Fruit fly (Drosophila melanogaster) whole organism, embryonic: ENCODE measurements around the gene mask.

Experiments used
- ATbp ChIP-seq: fragments of 200-800 bp; sonication (Bioruptor generic); optimal IDR thresholded peaks from 2 replicates; lab custom pipeline; 2017; ENCODE audit warnings: missing biosample characterization, mild to moderate bottlenecking, missing genetic modification characterization, missing genetic modification reagents
- B-H1 ChIP-seq: fragments of 200-800 bp; sonication (Bioruptor generic); IDR thresholded peaks from 3 replicates; pipeline ENCODE4 v1.3.6; 2022; ENCODE audit warnings: missing biosample characterization, missing genetic modification characterization
- CG10147 ChIP-seq: fragments of 200-800 bp; sonication (Bioruptor generic); optimal IDR thresholded peaks from 2 replicates; lab custom pipeline; 2019; ENCODE audit warnings: missing biosample characterization, mild to moderate bottlenecking, missing genetic modification characterization, moderate library complexity
- CG10267 ChIP-seq: fragments of 200-800 bp; sonication (Bioruptor generic); optimal IDR thresholded peaks from 2 replicates; lab custom pipeline; 2018; ENCODE audit warnings: missing biosample characterization, mild to moderate bottlenecking, missing genetic modification characterization, moderate library complexity
- CG11504 ChIP-seq: fragments of 200-800 bp; sonication (Bioruptor generic); optimal IDR thresholded peaks from 3 replicates; lab custom pipeline; 2019; ENCODE audit warnings: missing biosample characterization, mild to moderate bottlenecking, missing genetic modification characterization, moderate library complexity
- CG12391 ChIP-seq: fragments of 200-800 bp; sonication (Bioruptor generic); optimal IDR thresholded peaks from 3 replicates; lab custom pipeline; 2018; ENCODE audit warnings: missing biosample characterization, mild to moderate bottlenecking, missing genetic modification characterization, moderate library complexity
- CG12659 ChIP-seq: fragments of 200-800 bp; sonication (Bioruptor generic); optimal IDR thresholded peaks from 3 replicates; lab custom pipeline; 2017; ENCODE audit warnings: mild to moderate bottlenecking, missing biosample characterization, missing genetic modification reagents, missing genetic modification characterization
- CG12942 ChIP-seq: fragments of 200-800 bp; sonication (Bioruptor generic); optimal IDR thresholded peaks from 3 replicates; lab custom pipeline; 2016; ENCODE audit warnings: missing biosample characterization, missing genetic modification characterization
- CG13287 ChIP-seq: fragments of 200-800 bp; sonication (Bioruptor generic); IDR thresholded peaks from 2 replicates; pipeline ENCODE4 v1.3.6; 2022; ENCODE audit warnings: missing biosample characterization, missing genetic modification characterization; ENCODE audit not compliant: partially characterized antibody
- CG14667 ChIP-seq: fragments of 200-800 bp; sonication (Bioruptor generic); IDR thresholded peaks from 2 replicates; pipeline ENCODE4 v1.3.6; 2022; ENCODE audit warnings: missing biosample characterization, missing genetic modification characterization
- CG15011 ChIP-seq: fragments of 200-800 bp; sonication (Bioruptor generic); optimal IDR thresholded peaks from 3 replicates; lab custom pipeline; 2018; ENCODE audit warnings: missing biosample characterization, mild to moderate bottlenecking, missing genetic modification characterization
- CG2678 ChIP-seq: fragments of 200-800 bp; sonication (Bioruptor generic); optimal IDR thresholded peaks from 3 replicates; lab custom pipeline; 2019; ENCODE audit warnings: missing biosample characterization, mild to moderate bottlenecking, missing genetic modification characterization, moderate library complexity
- CG30020 ChIP-seq: fragments of 200-800 bp; optimal IDR thresholded peaks from 2 replicates; lab custom pipeline; 2019; ENCODE audit warnings: missing biosample characterization, mild to moderate bottlenecking, missing genetic modification characterization, moderate library complexity
- CG31224 ChIP-seq: fragments of 200-800 bp; sonication (Bioruptor generic); IDR thresholded peaks from 2 replicates; pipeline ENCODE4 v1.3.6; 2022; ENCODE audit warnings: missing biosample characterization, missing genetic modification characterization
- CG34224 ChIP-seq: fragments of 200-800 bp; sonication (Bioruptor generic); IDR thresholded peaks from 3 replicates; pipeline ENCODE4 v1.3.6; 2022; ENCODE audit warnings: missing biosample characterization, missing genetic modification characterization; ENCODE audit not compliant: partially characterized antibody
- CG34376 ChIP-seq: fragments of 200-800 bp; sonication (Bioruptor generic); optimal IDR thresholded peaks from 2 replicates; lab custom pipeline; 2018; ENCODE audit warnings: missing biosample characterization, mild to moderate bottlenecking, missing genetic modification characterization
- CG3847 ChIP-seq: fragments of 200-800 bp; sonication (Bioruptor generic); IDR thresholded peaks from 2 replicates; pipeline ENCODE4 v1.3.6; 2022; ENCODE audit warnings: missing biosample characterization, missing genetic modification characterization
- CG4730 ChIP-seq: fragments of 200-800 bp; sonication (Bioruptor generic); IDR thresholded peaks from 2 replicates; pipeline ENCODE4 v1.3.6; 2022; ENCODE audit warnings: missing biosample characterization, missing genetic modification characterization
- CG7357 ChIP-seq: fragments of 200-800 bp; sonication (Bioruptor generic); IDR thresholded peaks from 3 replicates; pipeline ENCODE4 v1.3.6; 2022; ENCODE audit warnings: missing biosample characterization, missing genetic modification characterization
- CG8765 ChIP-seq: fragments of 200-800 bp; sonication (Bioruptor generic); IDR thresholded peaks from 2 replicates; pipeline ENCODE4 v1.3.6; 2022; ENCODE audit warnings: missing biosample characterization, missing genetic modification characterization
- CG8944 ChIP-seq: fragments of 200-800 bp; sonication (Bioruptor generic); optimal IDR thresholded peaks from 3 replicates; lab custom pipeline; 2016; ENCODE audit warnings: missing biosample characterization, missing genetic modification characterization
- CG9609 ChIP-seq: fragments of 200-800 bp; sonication (Bioruptor generic); optimal IDR thresholded peaks from 3 replicates; lab custom pipeline; 2016; ENCODE audit warnings: missing biosample characterization, missing genetic modification characterization
- Chrac-16 ChIP-seq: fragments of 200-800 bp; sonication (Bioruptor generic); optimal IDR thresholded peaks from 3 replicates; lab custom pipeline; 2016; ENCODE audit warnings: missing biosample characterization, missing genetic modification characterization
- CkIIα-i1 ChIP-seq: fragments of 200-800 bp; sonication (Bioruptor generic); IDR thresholded peaks from 2 replicates; pipeline ENCODE4 v1.3.6; 2022; ENCODE audit warnings: missing biosample characterization, missing genetic modification characterization
- Hr3 ChIP-seq: fragments of 200-800 bp; sonication (Bioruptor generic); optimal IDR thresholded peaks from 3 replicates; lab custom pipeline; 2016; ENCODE audit warnings: missing biosample characterization, missing genetic modification characterization
- Meics ChIP-seq: fragments of 200-800 bp; sonication (Bioruptor generic); optimal IDR thresholded peaks from 2 replicates; lab custom pipeline; 2017; ENCODE audit warnings: missing biosample characterization, mild to moderate bottlenecking, missing genetic modification characterization
- Nf-YB ChIP-seq: fragments of 200-800 bp; sonication (Bioruptor generic); optimal IDR thresholded peaks from 3 replicates; lab custom pipeline; 2019; ENCODE audit warnings: missing biosample characterization, mild to moderate bottlenecking, missing genetic modification characterization, moderate library complexity
- Poxn ChIP-seq: fragments of 200-800 bp; sonication (Bioruptor generic); IDR thresholded peaks from 2 replicates; pipeline ENCODE4 v1.3.6; 2022; ENCODE audit warnings: missing biosample characterization, missing genetic modification characterization
- Spps ChIP-seq: fragments of 200-800 bp; sonication (Bioruptor generic); optimal IDR thresholded peaks from 2 replicates; lab custom pipeline; 2018; ENCODE audit warnings: missing biosample characterization, mild to moderate bottlenecking, missing genetic modification characterization
- Xrp1 ChIP-seq: fragments of 200-800 bp; sonication (Bioruptor generic); IDR thresholded peaks from 2 replicates; pipeline ENCODE4 v1.3.6; 2022; ENCODE audit warnings: missing biosample characterization, missing genetic modification characterization
- btn ChIP-seq: fragments of 200-800 bp; sonication (Bioruptor generic); optimal IDR thresholded peaks from 2 replicates; lab custom pipeline; 2016; ENCODE audit warnings: missing biosample characterization, missing genetic modification characterization
- cg ChIP-seq: fragments of 200-800 bp; sonication (Bioruptor generic); optimal IDR thresholded peaks from 3 replicates; lab custom pipeline; 2019; ENCODE audit warnings: missing biosample characterization, mild to moderate bottlenecking, missing genetic modification characterization, moderate library complexity
- chif ChIP-seq, 2 experiments: fragments of 200-800 bp; sonication (Bioruptor generic); optimal IDR thresholded peaks; 3 replicates each; lab custom pipeline; 2016; ENCODE audit warnings: missing biosample characterization in 2 of 2, missing genetic modification characterization in 2 of 2
- chn ChIP-seq: fragments of 200-800 bp; sonication (Bioruptor generic); optimal IDR thresholded peaks from 2 replicates; lab custom pipeline; 2016; ENCODE audit warnings: missing biosample characterization, missing genetic modification characterization
- crol ChIP-seq: fragments of 200-800 bp; sonication (Bioruptor generic); IDR thresholded peaks from 2 replicates; pipeline ENCODE4 v1.3.6; 2022; ENCODE audit warnings: missing biosample characterization, missing genetic modification characterization
- ems ChIP-seq: fragments of 200-800 bp; sonication (Bioruptor generic); optimal IDR thresholded peaks from 3 replicates; lab custom pipeline; 2016; ENCODE audit warnings: missing biosample characterization, missing genetic modification characterization
- gcm ChIP-seq: fragments of 200-800 bp; sonication (Bioruptor generic); optimal IDR thresholded peaks from 2 replicates; lab custom pipeline; 2019; ENCODE audit warnings: missing biosample characterization, mild to moderate bottlenecking, missing genetic modification characterization, moderate library complexity
- gem ChIP-seq: fragments of 200-800 bp; sonication (Bioruptor generic); optimal IDR thresholded peaks from 2 replicates; lab custom pipeline; 2019; ENCODE audit warnings: missing biosample characterization, mild to moderate bottlenecking, missing genetic modification characterization, moderate library complexity
- gfzf ChIP-seq: fragments of 200-800 bp; sonication (Bioruptor generic); optimal IDR thresholded peaks from 2 replicates; lab custom pipeline; 2016; ENCODE audit warnings: missing biosample characterization, mild to moderate bottlenecking, missing genetic modification characterization, moderate library complexity
- ham ChIP-seq: fragments of 200-800 bp; sonication (Bioruptor generic); IDR thresholded peaks from 2 replicates; pipeline ENCODE4 v1.3.6; 2022; ENCODE audit warnings: missing biosample characterization, missing genetic modification characterization
- jigr1 ChIP-seq: fragments of 200-800 bp; sonication (Bioruptor generic); IDR thresholded peaks from 3 replicates; pipeline ENCODE4 v1.3.6; 2022; ENCODE audit warnings: missing biosample characterization, missing genetic modification characterization
- jing ChIP-seq: fragments of 200-800 bp; sonication (Bioruptor generic); optimal IDR thresholded peaks from 2 replicates; lab custom pipeline; 2018; ENCODE audit warnings: missing biosample characterization, mild to moderate bottlenecking, missing genetic modification characterization
- jumu ChIP-seq: fragments of 200-800 bp; sonication (Bioruptor generic); optimal IDR thresholded peaks from 3 replicates; lab custom pipeline; 2016; ENCODE audit warnings: missing biosample characterization, missing genetic modification characterization
- run ChIP-seq: fragments of 200-800 bp; sonication (Bioruptor generic); optimal IDR thresholded peaks from 3 replicates; lab custom pipeline; 2018; ENCODE audit warnings: missing biosample characterization, mild to moderate bottlenecking, missing genetic modification characterization
- schlank ChIP-seq: fragments of 200-800 bp; sonication (Bioruptor generic); optimal IDR thresholded peaks from 2 replicates; lab custom pipeline; 2018; ENCODE audit warnings: missing biosample characterization, mild to moderate bottlenecking, missing genetic modification characterization
- scrt ChIP-seq: fragments of 200-800 bp; sonication (Bioruptor generic); optimal IDR thresholded peaks from 2 replicates; lab custom pipeline; 2018; ENCODE audit warnings: missing biosample characterization, mild to moderate bottlenecking, missing genetic modification characterization, moderate library complexity
- sens ChIP-seq: fragments of 200-800 bp; sonication (Bioruptor generic); peaks from one replicate; lab custom pipeline; 2016; ENCODE audit warnings: missing biosample characterization, missing genetic modification characterization
- sens-2 ChIP-seq: fragments of 200-800 bp; sonication (Bioruptor generic); IDR thresholded peaks from 2 replicates; pipeline ENCODE4 v1.3.6; 2022; ENCODE audit warnings: missing biosample characterization, missing genetic modification characterization
- tx ChIP-seq: fragments of 200-800 bp; sonication (Bioruptor generic); optimal IDR thresholded peaks from 2 replicates; lab custom pipeline; 2016; ENCODE audit warnings: missing biosample characterization, missing genetic modification characterization
- unpg ChIP-seq: fragments of 200-800 bp; sonication (Bioruptor generic); optimal IDR thresholded peaks from 3 replicates; lab custom pipeline; 2018; ENCODE audit warnings: missing biosample characterization, mild to moderate bottlenecking, missing genetic modification characterization, moderate library complexity
- usp ChIP-seq: fragments of >200 bp; optimal IDR thresholded peaks from 2 replicates; lab custom pipeline; 2017; ENCODE audit warnings: missing biosample characterization, missing genetic modification characterization
- z ChIP-seq: fragments of 200-800 bp; sonication (Bioruptor generic); IDR thresholded peaks from 3 replicates; pipeline ENCODE4 v1.3.6; 2022; ENCODE audit warnings: missing biosample characterization, missing genetic modification characterization

Gene mask

DNA sequence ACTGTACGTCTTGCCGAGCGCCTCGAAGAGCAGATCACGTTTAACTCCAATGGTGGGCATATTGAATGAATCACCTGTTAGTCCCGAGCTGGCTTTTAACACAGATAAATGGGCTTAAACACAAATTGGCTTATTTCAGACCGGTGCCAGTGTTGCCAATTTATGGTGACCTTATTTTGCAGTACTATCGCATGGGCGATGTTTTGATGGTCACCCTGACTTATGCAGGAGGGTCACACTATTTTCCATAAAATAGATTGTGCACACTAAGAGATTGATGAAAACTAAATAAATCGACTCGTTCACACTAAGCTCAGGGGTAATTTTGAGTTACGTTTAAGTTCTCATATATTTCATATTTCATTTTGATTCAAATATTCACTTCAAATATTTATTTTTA, 22.1 kb downstream of the mask start, which contains the start of gene beta-PheRS (continued):
- TF ChIP-seq z (GFP tag; lab: Robert Waterston, UW) (no peak), CG12942 (peak; percentile 35), crol (GFP tag; lab: Robert Waterston, UW) (no peak), Hr3 (GFP tag; lab: Kevin White, UChicago) (peak; percentile 94), B-H1 (peak; percentile 22; the same call in 1 of the 3 replicates), CG10267 (peak; percentile 84), Xrp1 (GFP tag; lab: Robert Waterston, UW) (0 out of 2 replicates have a peak, but pooled peaks have one; percentile 27), CkIIα-i1 (GFP tag; lab: Robert Waterston, UW) (no peak), CG11504 (no peak), gcm (GFP tag; lab: Kevin White, UChicago) (no peak), scrt (no peak), Spps (no peak), ham (GFP tag; lab: Robert Waterston, UW) (no peak), CG12659 (GFP tag; lab: Kevin White, UChicago) (peak; percentile 93), CG7357 (GFP tag; lab: Robert Waterston, UW) (peak; percentile 99), Poxn (GFP tag; lab: Robert Waterston, UW) (no peak), CG4730 (no peak), Meics (no peak), sens-2 (GFP tag; lab: Robert Waterston, UW) (no peak), gfzf (GFP tag; lab: Kevin White, UChicago) (peak; percentile 78), gem (tag; lab: Kevin White, UChicago) (no peak), CG9609 (GFP tag; lab: Kevin White, UChicago) (peak; percentile 3), CG14667 (GFP tag; lab: Robert Waterston, UW) (no peak), ATbp (no peak), CG15011 (GFP tag; lab: Kevin White, UChicago) (no peak), ems (peak; percentile 49), sens (GFP tag; lab: Kevin White, UChicago) (no peak), run (tag; lab: Kevin White, UChicago) (no peak), usp (GFP tag; lab: Kevin White, UChicago) (no peak), CG34224 (peak; percentile 91), jigr1 (GFP tag; lab: Robert Waterston, UW) (no peak), unpg (GFP tag; lab: Kevin White, UChicago) (no peak), Chrac-16 (GFP tag; lab: Kevin White, UChicago) (peak; percentile 29), CG30020 (tag; lab: Kevin White, UChicago) (peak; percentile 92), CG3847 (GFP tag; lab: Robert Waterston, UW) (peak; percentile 85), chif (GFP tag; optimal IDR thresholded peaks at IDR 0.05; lab: Kevin White, UChicago) (peak; percentile 27 to 41), CG10147 (GFP tag; lab: Kevin White, UChicago) (no peak), CG34376 (GFP tag; lab: Kevin White, UChicago) (peak; percentile 30), CG13287 (GFP tag; lab: Robert Waterston, UW) (peak; percentile 97), tx (GFP tag; lab: Kevin White, UChicago) (no peak), CG31224 (GFP tag; lab: Robert Waterston, UW) (no peak), schlank (tag; lab: Kevin White, UChicago) (no peak), cg (no peak), CG8944 (GFP tag; lab: Kevin White, UChicago) (peak; percentile 35), CG8765 (GFP tag; lab: Robert Waterston, UW) (no peak), CG12391 (peak; percentile 76), jing (GFP tag; lab: Kevin White, UChicago) (no peak), btn (GFP tag; lab: Kevin White, UChicago) (no peak), chn (GFP tag; lab: Kevin White, UChicago) (peak; percentile 34), jumu (GFP tag; lab: Kevin White, UChicago) (peak; percentile 53), Nf-YB (GFP tag; lab: Kevin White, UChicago) (no peak), CG2678 (no peak)
